Fruit fly (Drosophila melanogaster): Measurements from ENCODE around the gene CG3857.

Gene CG3857

DNA sequence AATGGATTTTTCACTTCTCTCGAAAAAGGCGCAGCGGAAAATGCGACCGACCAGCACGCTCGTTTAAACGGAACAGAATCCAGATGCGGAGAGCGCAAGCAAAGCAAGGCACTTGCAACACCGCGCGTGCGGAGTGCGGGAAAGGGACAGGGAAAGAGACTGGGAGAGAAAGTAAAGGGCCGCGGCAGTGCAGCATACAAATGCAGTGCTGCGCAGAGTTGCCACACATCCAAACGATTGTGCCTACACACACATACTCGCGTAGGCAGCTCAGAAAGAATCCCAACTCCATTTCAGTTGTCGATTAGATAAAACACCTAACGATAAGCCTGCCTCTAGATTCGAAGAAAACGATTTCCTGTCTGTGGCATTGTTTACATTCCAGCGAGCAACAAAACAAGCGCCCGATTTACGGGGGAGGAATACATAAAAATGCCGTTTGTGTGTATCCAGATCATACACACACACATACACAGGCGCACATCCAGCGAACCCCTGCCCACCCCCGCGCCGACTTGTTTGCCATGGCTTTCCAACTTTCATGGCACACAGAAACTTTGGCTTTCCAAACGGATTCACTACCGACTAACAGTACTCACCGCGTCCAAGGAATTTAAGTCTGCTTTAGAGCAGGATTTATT, 40.3 kb downstream of the CG3857 start (continued):
- TF ChIP-seq p53 (GFP tag; optimal IDR thresholded peaks at IDR 0.05) (no peak), Hr39 (optimal IDR thresholded peaks at IDR 0.05) (no peak), bcd (GFP tag; optimal IDR thresholded peaks at IDR 0.05) (no peak), CG15073 (GFP tag; optimal IDR thresholded peaks at IDR 0.05) (no peak), nau (GFP tag; optimal IDR thresholded peaks at IDR 0.05) (no peak), emc (GFP tag; optimal IDR thresholded peaks at IDR 0.05) (no peak), CG10431 (GFP tag; optimal IDR thresholded peaks at IDR 0.05) (no peak), run (tag; optimal IDR thresholded peaks at IDR 0.05) (no peak), CG4617 (GFP tag; optimal IDR thresholded peaks at IDR 0.05; ENCODE audit: borderline replicate concordance) (peak; percentile 36), tup (GFP tag; optimal IDR thresholded peaks at IDR 0.05) (no peak), Fer3 (tag; optimal IDR thresholded peaks at IDR 0.05) (no peak), gem (tag; optimal IDR thresholded peaks at IDR 0.05) (no peak), so (GFP tag; IDR thresholded peaks at IDR 0.05) (no peak), hbn (GFP tag; IDR thresholded peaks at IDR 0.05; ENCODE audit: partially characterized antibody) (no peak), CG6654 (GFP tag; optimal IDR thresholded peaks at IDR 0.05) (no peak), Dip2 (GFP tag; IDR thresholded peaks at IDR 0.05) (no peak), pita (GFP tag; optimal IDR thresholded peaks at IDR 0.05) (no peak), CG9932 (GFP tag; IDR thresholded peaks at IDR 0.05) (no peak), CG13624 (GFP tag; optimal IDR thresholded peaks at IDR 0.05) (no peak), CG11560 (tag; IDR thresholded peaks at IDR 0.05) (no peak), Dad (GFP tag; optimal IDR thresholded peaks at IDR 0.05) (no peak), CG8924 (tag; optimal IDR thresholded peaks at IDR 0.05) (no peak), CG11398 (GFP tag; optimal IDR thresholded peaks at IDR 0.05) (no peak), Dbx (GFP tag; IDR thresholded peaks at IDR 0.05) (no peak), inv (GFP tag; IDR thresholded peaks at IDR 0.05; ENCODE audit: partially characterized antibody) (no peak), CG14014 (GFP tag; IDR thresholded peaks at IDR 0.05) (no peak)

DNA sequence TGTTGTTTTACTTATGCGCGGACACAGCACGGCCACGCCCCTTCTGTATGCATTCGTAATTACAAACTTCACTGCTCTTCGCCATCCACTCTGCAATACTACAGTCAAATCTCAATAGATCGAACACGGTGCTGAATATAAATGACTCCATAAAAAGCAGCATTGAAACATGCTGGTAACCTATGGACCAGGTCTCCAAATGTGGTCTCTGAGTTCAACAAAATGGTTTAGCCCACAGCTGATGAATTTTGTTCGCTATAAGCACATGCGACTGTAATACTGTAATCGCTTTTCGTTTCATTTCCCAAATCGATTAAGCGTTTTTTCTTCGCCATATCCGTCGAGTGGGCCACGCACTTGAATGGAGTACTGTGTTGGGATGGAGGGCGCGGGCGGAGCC, 42.5 kb downstream of the CG3857 start:
- TF ChIP-seq Camta (GFP tag; optimal IDR thresholded peaks at IDR 0.05) (no peak), Mad (GFP tag; optimal IDR thresholded peaks at IDR 0.05) (no peak), jumu (GFP tag; optimal IDR thresholded peaks at IDR 0.05) (no peak), CG1529 (GFP tag; optimal IDR thresholded peaks at IDR 0.05) (no peak), CG2199 (GFP tag; IDR thresholded peaks at IDR 0.05) (no peak), Ada2b (GFP tag; IDR thresholded peaks at IDR 0.05) (no peak), CG3726 (GFP tag; IDR thresholded peaks at IDR 0.05) (no peak), TFAM (GFP tag; optimal IDR thresholded peaks at IDR 0.05) (no peak), corto (GFP tag; optimal IDR thresholded peaks at IDR 0.05) (no peak), abd-A (tag; optimal IDR thresholded peaks at IDR 0.05) (no peak), inv (GFP tag; IDR thresholded peaks at IDR 0.05; ENCODE audit: partially characterized antibody) (no peak), Hr39 (optimal IDR thresholded peaks at IDR 0.05) (no peak), gcm (GFP tag; optimal IDR thresholded peaks at IDR 0.05) (no peak), CG2202 (tag; optimal IDR thresholded peaks at IDR 0.05) (no peak), btn (GFP tag; optimal IDR thresholded peaks at IDR 0.05) (no peak), esg (GFP tag; conservative IDR thresholded peaks at IDR 0.05) (no peak), gsb-n (tag; optimal IDR thresholded peaks at IDR 0.05) (no peak), Dll (GFP tag; IDR thresholded peaks at IDR 0.05; ENCODE audit: partially characterized antibody) (no peak), CG8359 (GFP tag; optimal IDR thresholded peaks at IDR 0.05; ENCODE audit: borderline replicate concordance) (no peak), CG1603 (tag; optimal IDR thresholded peaks at IDR 0.05) (peak; percentile 24), Xbp1 (GFP tag; optimal IDR thresholded peaks at IDR 0.05) (no peak), croc (GFP tag; conservative IDR thresholded peaks at IDR 0.05) (no peak), Tbp (GFP tag; optimal IDR thresholded peaks at IDR 0.05) (no peak), nom (GFP tag; optimal IDR thresholded peaks at IDR 0.05) (no peak), onecut (GFP tag; IDR thresholded peaks at IDR 0.05) (no peak), D (optimal IDR thresholded peaks at IDR 0.05) (no peak), D (GFP tag; optimal IDR thresholded peaks at IDR 0.05) (no peak), danr (GFP tag; IDR thresholded peaks at IDR 0.05) (no peak)

Data from whole organism, embryonic.